Worm (Caenorhabditis elegans): Measurements from ENCODE around the gene F31E3.6.

F31E3.6 gene

ce11 chrIII:6969090-6969489 is 12.8 kb upstream of the F31E3.6 start, which contains the start of gene F31E3.12:
Gene F31E3.12 (plus strand): TSS chrIII:6969390.
- no peak for TF ChIP-seq unc-62 (GFP tag; optimal IDR thresholded peaks at IDR 0.05)

- no peak for TF ChIP-seq unc-62 (GFP tag; optimal IDR thresholded peaks at IDR 0.05)
Observed at ce11 chrIII:6969781-6970342, 12.0 kb upstream of the F31E3.6 start.

ce11 chrIII:6970744-6971143 is 11.1 kb upstream of the F31E3.6 start:
- TF ChIP-seq unc-62 (GFP tag; optimal IDR thresholded peaks at IDR 0.05): no peak

- TF ChIP-seq unc-62 (GFP tag; optimal IDR thresholded peaks at IDR 0.05): no peak
Observed at ce11 chrIII:6971662-6972284, 10.1 kb upstream of the F31E3.6 start, which contains the start of the genes eef-1A.1 and rfc-4. Gene eef-1A.1 (minus strand): TSS chrIII:6971712. Gene rfc-4 (plus strand): TSS chrIII:6972253.

ce11 chrIII:6973682-6974081 is 8.2 kb upstream of the F31E3.6 start, which contains the start of gene F31E3.2:
Gene F31E3.2 (plus strand): TSS chrIII:6973982.
- no peak for TF ChIP-seq unc-62 (GFP tag; optimal IDR thresholded peaks at IDR 0.05)

- no peak for TF ChIP-seq unc-62 (GFP tag; optimal IDR thresholded peaks at IDR 0.05)
Observed at ce11 chrIII:6974952-6975351, 6.9 kb upstream of the F31E3.6 start.

ce11 chrIII:6978875-6979274 is 3.0 kb upstream of the F31E3.6 start:
- no peak for TF ChIP-seq unc-62 (GFP tag; optimal IDR thresholded peaks at IDR 0.05)

- no peak for TF ChIP-seq unc-62 (GFP tag; optimal IDR thresholded peaks at IDR 0.05)
Observed at ce11 chrIII:6979584-6979983, 2.3 kb upstream of the F31E3.6 start, which contains the start of gene ceh-20. Gene ceh-20 (plus strand): TSS chrIII:6979884.

- no peak for TF ChIP-seq unc-62 (GFP tag; optimal IDR thresholded peaks at IDR 0.05)
Observed at ce11 chrIII:6988060-6988459, 6.2 kb downstream of the F31E3.6 start.

ce11 chrIII:6989201-6989600 is 7.3 kb downstream of the F31E3.6 start:
- no peak for TF ChIP-seq unc-62 (GFP tag; optimal IDR thresholded peaks at IDR 0.05)

- TF ChIP-seq unc-62 (GFP tag; optimal IDR thresholded peaks at IDR 0.05): no peak
Observed at ce11 chrIII:6989900-6990299, 8.0 kb downstream of the F31E3.6 start, which contains the start of gene prk-1. Gene prk-1 (plus strand): TSS chrIII:6990168.

ce11 chrIII:6991465-6991864 is 9.6 kb downstream of the F31E3.6 start:
- TF ChIP-seq unc-62 (GFP tag; optimal IDR thresholded peaks at IDR 0.05): no peak

- TF ChIP-seq unc-62 (GFP tag; optimal IDR thresholded peaks at IDR 0.05): no peak
Observed at ce11 chrIII:6992496-6992895, 10.6 kb downstream of the F31E3.6 start.

ce11 chrIII:6993179-6993578 is 11.3 kb downstream of the F31E3.6 start:
- no peak for TF ChIP-seq unc-62 (GFP tag; optimal IDR thresholded peaks at IDR 0.05)

- TF ChIP-seq unc-62 (GFP tag; optimal IDR thresholded peaks at IDR 0.05): no peak
Observed at ce11 chrIII:7002143-7002542, 20.3 kb downstream of the F31E3.6 start.

- no peak for TF ChIP-seq unc-62 (GFP tag; optimal IDR thresholded peaks at IDR 0.05)
Observed at ce11 chrIII:7005350-7005749, 23.5 kb downstream of the F31E3.6 start, which contains the start of gene C06E8.5. Gene C06E8.5 (minus strand): TSS chrIII:7005450.

- no peak for TF ChIP-seq unc-62 (GFP tag; optimal IDR thresholded peaks at IDR 0.05)
Observed at ce11 chrIII:7008836-7009235, 27.0 kb downstream of the F31E3.6 start, which contains the start of gene lgc-38. Gene lgc-38 (plus strand): TSS chrIII:7009136.

All from whole organism, dauer.